Worm (Caenorhabditis elegans) whole organism, late embryonic: ENCODE results near the gene cdh-9.

Experiments used
- ceh-30 ChIP-seq: fragments of 150-350 bp; optimal IDR thresholded peaks from 2 replicates; lab custom pipeline; 2014; ENCODE audit warnings: missing biosample characterization, missing genetic modification characterization
- ets-4 ChIP-seq: sonication (generic microtip); optimal IDR thresholded peaks from 2 replicates; lab custom pipeline; 2016; ENCODE audit warnings: missing genetic modification characterization, missing compliant biosample characterization
- pqm-1 ChIP-seq: sonication (generic microtip); optimal IDR thresholded peaks from 2 replicates; lab custom pipeline; 2016; ENCODE audit warnings: missing genetic modification characterization, missing compliant biosample characterization
- sox-4 ChIP-seq: sonication (generic microtip); optimal IDR thresholded peaks from 2 replicates; lab custom pipeline; 2017; ENCODE audit warnings: mild to moderate bottlenecking, missing genetic modification characterization, inconsistent platforms, missing compliant biosample characterization

DNA sequence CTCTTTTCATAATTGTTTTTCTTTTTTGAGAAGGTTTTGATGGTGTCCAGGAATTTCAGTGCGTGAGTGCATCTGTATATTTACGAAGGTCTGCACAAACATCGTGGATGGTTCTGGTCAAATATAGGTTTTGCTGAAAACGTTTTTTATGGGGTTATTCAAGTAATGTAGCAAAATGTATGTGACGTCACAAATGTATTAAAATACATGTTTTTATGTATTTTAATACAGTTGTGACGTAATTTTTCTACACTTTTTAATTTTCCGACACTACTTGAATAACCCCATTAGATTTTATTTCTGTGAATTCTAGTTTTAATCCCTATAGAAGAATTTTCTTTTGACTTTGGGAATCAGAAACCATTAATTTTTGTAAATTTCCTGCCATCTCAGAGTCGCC lies 23.7 kb downstream of the cdh-9 start:
- no peak for TF ChIP-seq sox-4 (tag; lab: Kevin White, UChicago)
- TF ChIP-seq pqm-1 (tag; lab: Kevin White, UChicago): no peak
- TF ChIP-seq ceh-30: no peak
- no peak for TF ChIP-seq ets-4
